Worm (Caenorhabditis elegans) whole organism, L4/young adult: ENCODE measurements around the gene clec-239.

Experiments used
- W03F9.2 ChIP-seq: fragments of 150-350 bp; optimal IDR thresholded peaks from 2 replicates; lab custom pipeline; 2014; ENCODE audit warnings: missing biosample characterization, missing genetic modification characterization
- dao-5 ChIP-seq: sonication (generic microtip); optimal IDR thresholded peaks from 2 replicates; lab custom pipeline; 2016; ENCODE audit warnings: missing genotype, missing genetic modification characterization, moderate library complexity, missing compliant biosample characterization

DNA sequence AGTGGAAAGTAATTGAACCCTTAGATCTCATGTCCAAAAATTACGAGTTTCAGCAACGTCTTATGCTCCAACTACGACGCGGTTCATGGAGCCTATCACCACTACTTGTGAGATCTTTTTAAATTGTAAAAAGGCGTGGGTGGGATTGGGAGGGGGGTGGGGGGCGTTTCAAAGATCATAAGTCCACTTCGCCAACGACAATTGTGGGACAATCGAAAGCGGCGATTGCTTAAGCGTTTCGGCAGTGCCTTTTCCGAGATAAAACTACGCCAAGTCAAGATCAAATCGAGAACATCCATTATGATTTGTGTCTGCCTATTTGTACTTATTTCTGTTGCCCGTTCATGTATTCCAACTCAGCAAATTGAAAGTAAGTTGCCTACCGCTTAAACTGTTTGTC, at the start of gene clec-239:
- TF ChIP-seq dao-5 (tag; lab: Kevin White, UChicago): no peak
- TF ChIP-seq W03F9.2 (tag; lab: Kevin White, UChicago): no peak
